Fruit fly (Drosophila melanogaster): ENCODE measurements around the gene SNF4Agamma.

DNA sequence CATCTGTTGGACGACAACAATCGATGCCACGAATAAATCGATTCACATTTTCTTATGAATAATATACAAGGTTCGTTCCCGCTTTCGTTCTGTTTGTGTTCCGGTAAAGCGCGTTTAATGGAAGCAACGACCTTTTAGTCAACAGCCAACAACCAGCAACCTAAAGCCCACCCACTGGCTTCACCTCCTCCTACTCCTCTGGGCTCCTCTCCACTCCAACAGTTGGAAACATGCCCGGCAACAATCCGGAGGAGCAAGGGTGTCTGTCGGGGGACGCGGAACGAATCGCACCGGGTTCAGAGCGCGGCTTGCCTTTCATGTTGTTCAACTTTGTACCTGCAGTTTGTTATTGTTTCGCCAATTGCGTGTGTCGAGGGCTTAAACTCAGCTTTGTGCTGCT, 16.3 kb upstream of the SNF4Agamma start:
- TF ChIP-seq CG13204 (GFP tag; optimal IDR thresholded peaks at IDR 0.05) (no peak), CG12605 (GFP tag; IDR thresholded peaks at IDR 0.05) (no peak)

Data from whole organism, pupa.